Worm (Caenorhabditis elegans) whole organism, late embryonic: ENCODE data around the gene ced-6.

Experiments used
- K02D7.2 ChIP-seq: sonication (generic microtip); optimal IDR thresholded peaks from 2 replicates; lab custom pipeline; 2017; ENCODE audit warnings: mild to moderate bottlenecking, missing genetic modification characterization, missing compliant biosample characterization
- Y22D7AL.16 ChIP-seq: sonication (generic microtip); optimal IDR thresholded peaks from 2 replicates; lab custom pipeline; 2016; ENCODE audit warnings: missing genetic modification characterization, missing compliant biosample characterization
- ceh-24 ChIP-seq: sonication (generic microtip); optimal IDR thresholded peaks from 2 replicates; lab custom pipeline; 2016; ENCODE audit warnings: mild to moderate bottlenecking, missing genetic modification characterization, missing compliant biosample characterization
- pag-3 ChIP-seq: sonication (generic microtip); optimal IDR thresholded peaks from 2 replicates; lab custom pipeline; 2016; ENCODE audit warnings: missing compliant biosample characterization, missing genetic modification characterization, borderline replicate concordance

ce11 chrIII:5624835-5625234 lies 29.3 kb downstream of the ced-6 start, which contains the start of gene daf-4:
- TF ChIP-seq ceh-24: no peak
- TF ChIP-seq Y22D7AL.16 (tag; lab: Kevin White, UChicago): no peak
- TF ChIP-seq K02D7.2: no peak
- TF ChIP-seq pag-3 (tag; lab: Kevin White, UChicago): no peak
